7 worm cellular contexts compared by ENCODE assay signal in genomic region chrII:7755116-7755571, ce11.
TF ChIP-seq lines count a peak whose summit lies in the region.

Gene B0228.6, minus strand, starts transcription at chrII:7755166.
Gene B0228.1, plus strand, starts transcription at chrII:7755343.

TF ChIP-seq in whole organism, L1 larva, 84 proteins besides CTCF, POLR2A, EP300 and RAD21 (continues in another document):
- no peak for TF ChIP-seq egl-27 (tag; optimal IDR thresholded peaks at IDR 0.05; lab: Kevin White, UChicago)
- TF ChIP-seq elt-3 (tag; optimal IDR thresholded peaks at IDR 0.05; lab: Kevin White, UChicago): no peak
- TF ChIP-seq efl-1 (optimal IDR thresholded peaks at IDR 0.05; lab: Kevin White, UChicago): no peak
- no peak for TF ChIP-seq efl-1 (GFP tag; optimal IDR thresholded peaks at IDR 0.05 in 1 of 2; lab: Kevin White, UChicago)
- no peak for TF ChIP-seq F16B12.6 (tag; optimal IDR thresholded peaks at IDR 0.05; lab: Kevin White, UChicago)
- no peak for TF ChIP-seq ceh-88 (GFP tag; IDR thresholded peaks at IDR 0.05; lab: Robert Waterston, UW)
- TF ChIP-seq alr-1 (tag; optimal IDR thresholded peaks at IDR 0.05; lab: Kevin White, UChicago; ENCODE audit: borderline replicate concordance): no peak
- TF ChIP-seq nhr-77 (tag; optimal IDR thresholded peaks at IDR 0.05; lab: Kevin White, UChicago): no peak
- TF ChIP-seq ceh-63 (GFP tag; optimal IDR thresholded peaks at IDR 0.05; lab: Kevin White, UChicago): no peak
- no peak for TF ChIP-seq mef-2 (tag; optimal IDR thresholded peaks at IDR 0.05; lab: Kevin White, UChicago)
- peak; percentile 31 for TF ChIP-seq fkh-8 (tag; optimal IDR thresholded peaks at IDR 0.05; lab: Kevin White, UChicago)
- TF ChIP-seq tlp-1 (tag; optimal IDR thresholded peaks at IDR 0.05; lab: Kevin White, UChicago): no peak
- TF ChIP-seq lin-14 (GFP tag; optimal IDR thresholded peaks at IDR 0.05; lab: Kevin White, UChicago): peak; percentile 63

TF ChIP-seq in whole organism, L2 larva, 48 proteins besides CTCF, POLR2A, EP300 and RAD21:
- peak in 1 of 2 experiments; percentile 38 for TF ChIP-seq lsy-2 (tag; optimal IDR thresholded peaks at IDR 0.05; lab: Kevin White, UChicago)
- no peak for TF ChIP-seq unc-62 (GFP tag; optimal IDR thresholded peaks at IDR 0.05; lab: Kevin White, UChicago)
- peak; percentile 76 for TF ChIP-seq C34F6.9 (tag; optimal IDR thresholded peaks at IDR 0.05; lab: Kevin White, UChicago)
- TF ChIP-seq unc-55 (GFP tag; optimal IDR thresholded peaks at IDR 0.05; lab: Kevin White, UChicago): no peak

TF ChIP-seq in whole organism, L3 larva, 47 proteins besides CTCF, POLR2A, EP300 and RAD21:
- TF ChIP-seq nhr-43 (tag; optimal IDR thresholded peaks at IDR 0.05; lab: Kevin White, UChicago; ENCODE audit: poor library complexity, severe bottlenecking): no peak
- peak; percentile 48 for TF ChIP-seq snpc-4 (tag; optimal IDR thresholded peaks at IDR 0.05; lab: Kevin White, UChicago)

TF ChIP-seq in whole organism, L4 larva, 104 proteins besides CTCF, POLR2A, EP300 and RAD21:
- TF ChIP-seq mdl-1 (tag; optimal IDR thresholded peaks at IDR 0.05; lab: Kevin White, UChicago): peak in 1 of 2 experiments; percentile 6
- 0 out of 2 replicates have a peak, but pooled peaks have one; percentile 24 for TF ChIP-seq ctbp-1 (GFP tag; IDR thresholded peaks at IDR 0.05; lab: Robert Waterston, UW)
- no peak for TF ChIP-seq ZK337.2 (GFP tag; IDR thresholded peaks at IDR 0.05; lab: Robert Waterston, UW)

TF ChIP-seq in whole organism, late embryonic, 69 proteins besides CTCF, POLR2A, EP300 and RAD21 (continues in another document):
- TF ChIP-seq fax-1 (tag; optimal IDR thresholded peaks at IDR 0.05; lab: Kevin White, UChicago) (no peak), sdc-2 (tag; optimal IDR thresholded peaks at IDR 0.05; lab: Kevin White, UChicago) (no peak), tbx-2 (tag; optimal IDR thresholded peaks at IDR 0.05; lab: Kevin White, UChicago) (peak; percentile 24), lim-6 (tag; optimal IDR thresholded peaks at IDR 0.05; lab: Kevin White, UChicago) (no peak), ceh-19 (GFP tag; optimal IDR thresholded peaks at IDR 0.05; lab: Kevin White, UChicago) (no peak), rnt-1 (tag; optimal IDR thresholded peaks at IDR 0.05; lab: Kevin White, UChicago) (no peak), nfya-1 (tag; optimal IDR thresholded peaks at IDR 0.05; lab: Kevin White, UChicago) (peak; percentile 26), madf-2 (tag; optimal IDR thresholded peaks at IDR 0.05; lab: Kevin White, UChicago) (no peak), ceh-48 (tag; optimal IDR thresholded peaks at IDR 0.05; lab: Kevin White, UChicago) (peak; percentile 96), unc-42 (tag; optimal IDR thresholded peaks at IDR 0.05; lab: Kevin White, UChicago) (peak; percentile 27), odd-2 (tag; optimal IDR thresholded peaks at IDR 0.05; lab: Kevin White, UChicago) (no peak), ceh-22 (tag; optimal IDR thresholded peaks at IDR 0.05; lab: Kevin White, UChicago) (no peak), fkh-10 (GFP tag; optimal IDR thresholded peaks at IDR 0.05; lab: Kevin White, UChicago) (no peak), gmeb-2 (tag; optimal IDR thresholded peaks at IDR 0.05; lab: Kevin White, UChicago) (no peak), ceh-18 (tag; optimal IDR thresholded peaks at IDR 0.05; lab: Kevin White, UChicago) (no peak), K09A11.1 (tag; optimal IDR thresholded peaks at IDR 0.05; lab: Kevin White, UChicago; ENCODE audit: insufficient read depth) (no peak), ceh-34 (tag; optimal IDR thresholded peaks at IDR 0.05; lab: Kevin White, UChicago) (no peak), ceh-14 (tag; optimal IDR thresholded peaks at IDR 0.05; lab: Kevin White, UChicago) (no peak), pqm-1 (tag; optimal IDR thresholded peaks at IDR 0.05; lab: Kevin White, UChicago) (no peak), eyg-1 (tag; optimal IDR thresholded peaks at IDR 0.05; lab: Kevin White, UChicago) (no peak), C38D4.7 (GFP tag; optimal IDR thresholded peaks at IDR 0.05; lab: Kevin White, UChicago) (no peak), ceh-2 (tag; optimal IDR thresholded peaks at IDR 0.05; lab: Kevin White, UChicago) (no peak), F13H6.1 (tag; optimal IDR thresholded peaks at IDR 0.05; lab: Kevin White, UChicago) (no peak), dve-1 (tag; optimal IDR thresholded peaks at IDR 0.05; lab: Kevin White, UChicago) (no peak), hlh-8 (tag; optimal IDR thresholded peaks at IDR 0.05; lab: Kevin White, UChicago) (no peak)

TF ChIP-seq in whole organism, midembryonic, 9 proteins besides CTCF, POLR2A, EP300 and RAD21:
- no peak for TF ChIP-seq tab-1 (GFP tag; IDR thresholded peaks at IDR 0.05; lab: Robert Waterston, UW)
- peak; percentile 78 for TF ChIP-seq T22C8.4 (GFP tag; IDR thresholded peaks at IDR 0.05; lab: Robert Waterston, UW)

TF ChIP-seq in whole organism, mixed stage, embryonic, 35 proteins besides CTCF, POLR2A, EP300 and RAD21:
- TF ChIP-seq unc-120 (tag; optimal IDR thresholded peaks at IDR 0.05; lab: Kevin White, UChicago; ENCODE audit: poor library complexity, severe bottlenecking): peak; percentile 50
- TF ChIP-seq ceh-39 (tag; optimal IDR thresholded peaks at IDR 0.05; lab: Kevin White, UChicago): peak; percentile 55
- no peak for TF ChIP-seq sem-2 (GFP tag; optimal IDR thresholded peaks at IDR 0.05; lab: Kevin White, UChicago)
TF ChIP-seq in whole organism, mixed stage, embryonic: peak in this region for 2.
